Fruit fly (Drosophila melanogaster): ENCODE data around the gene OXA1L.

OXA1L gene

DNA sequence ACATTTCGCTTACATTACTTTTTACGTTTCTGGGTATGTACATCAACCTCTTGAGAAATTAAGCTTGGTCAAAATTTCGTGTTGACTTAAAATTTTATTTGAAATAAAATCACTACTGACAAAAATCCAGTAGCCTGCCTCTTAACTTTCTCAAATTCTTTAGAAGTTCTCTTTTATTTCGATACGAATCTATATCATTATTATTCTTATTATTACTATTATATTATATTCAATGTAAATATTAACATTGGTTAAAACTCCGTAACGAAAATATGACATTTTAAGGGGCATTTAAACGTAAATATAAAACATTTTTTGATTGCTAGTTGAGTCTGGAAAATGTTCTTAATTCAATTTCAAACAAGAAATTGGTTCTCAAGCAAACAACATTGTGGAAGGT is at the start of gene OXA1L:
Gene OXA1L (minus strand): TSS at position 101 of the 400 bp plus-strand sequence.
- TF ChIP-seq Sin3A (optimal IDR thresholded peaks at IDR 0.05) = no peak
- no peak for TF ChIP-seq Myc (optimal IDR thresholded peaks at IDR 0.05)
- TF ChIP-seq insv (optimal IDR thresholded peaks at IDR 0.05) = no peak
- no peak for TF ChIP-seq psq (optimal IDR thresholded peaks at IDR 0.05)
- TF ChIP-seq ttk (optimal IDR thresholded peaks at IDR 0.05) = no peak
- TF ChIP-seq h (optimal IDR thresholded peaks at IDR 0.05) = no peak

DNA sequence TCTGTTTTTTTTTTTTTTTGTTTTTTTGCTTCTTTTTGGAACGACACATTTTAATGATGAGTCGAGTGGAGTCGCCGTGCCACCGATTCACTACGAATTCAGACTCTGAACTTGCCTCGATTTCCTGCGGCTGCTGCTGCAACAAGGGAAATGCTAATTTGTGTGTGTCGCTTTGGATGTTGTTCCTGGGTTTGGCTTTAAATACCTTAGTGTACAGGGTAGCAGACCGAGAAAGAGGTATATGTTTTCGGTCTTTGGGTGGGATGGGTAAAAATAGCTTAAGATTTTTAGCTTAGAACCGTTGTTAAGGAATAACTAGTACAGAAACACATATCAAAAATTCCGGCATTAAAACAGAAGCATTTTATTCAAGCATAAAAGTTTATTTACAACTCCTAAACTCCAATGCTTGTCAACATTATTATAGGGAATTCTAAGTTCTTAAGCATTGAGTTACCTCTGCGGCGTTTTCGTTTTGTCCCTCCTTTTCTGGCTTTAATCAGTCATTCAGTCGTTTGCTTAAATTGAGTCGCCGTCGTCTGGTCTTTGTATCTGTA is 48.8 kb upstream of the OXA1L start:
- TF ChIP-seq Sin3A (optimal IDR thresholded peaks at IDR 0.05) = no peak
- TF ChIP-seq h (optimal IDR thresholded peaks at IDR 0.05) = no peak
- TF ChIP-seq Myc (optimal IDR thresholded peaks at IDR 0.05) = no peak
- no peak for TF ChIP-seq psq (optimal IDR thresholded peaks at IDR 0.05)
- TF ChIP-seq insv (optimal IDR thresholded peaks at IDR 0.05) = no peak
- TF ChIP-seq ttk (optimal IDR thresholded peaks at IDR 0.05) = no peak

DNA sequence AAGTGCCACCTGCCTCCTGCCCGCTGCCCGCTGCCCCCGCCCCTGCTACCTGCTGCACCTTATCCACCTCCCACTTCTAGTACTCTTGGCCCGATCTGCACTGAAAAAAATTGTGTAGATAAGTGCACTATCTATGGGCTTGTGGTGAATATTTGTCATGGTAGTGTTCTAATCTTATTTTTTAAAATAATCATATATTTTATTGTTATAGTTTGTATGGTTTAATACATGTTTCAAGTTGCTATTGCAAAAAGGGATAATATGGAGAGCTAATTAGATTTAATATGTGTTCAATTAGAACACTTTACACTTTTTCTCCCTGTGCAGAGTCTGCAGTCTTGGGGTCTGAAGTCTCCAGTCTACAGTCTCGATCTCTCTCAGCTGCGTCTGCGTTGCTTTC is 45.2 kb upstream of the OXA1L start:
- TF ChIP-seq Sin3A (optimal IDR thresholded peaks at IDR 0.05) = no peak
- TF ChIP-seq insv (optimal IDR thresholded peaks at IDR 0.05) = no peak
- no peak for TF ChIP-seq psq (optimal IDR thresholded peaks at IDR 0.05)
- no peak for TF ChIP-seq Myc (optimal IDR thresholded peaks at IDR 0.05)
- no peak for TF ChIP-seq ttk (optimal IDR thresholded peaks at IDR 0.05)
- no peak for TF ChIP-seq h (optimal IDR thresholded peaks at IDR 0.05)

DNA sequence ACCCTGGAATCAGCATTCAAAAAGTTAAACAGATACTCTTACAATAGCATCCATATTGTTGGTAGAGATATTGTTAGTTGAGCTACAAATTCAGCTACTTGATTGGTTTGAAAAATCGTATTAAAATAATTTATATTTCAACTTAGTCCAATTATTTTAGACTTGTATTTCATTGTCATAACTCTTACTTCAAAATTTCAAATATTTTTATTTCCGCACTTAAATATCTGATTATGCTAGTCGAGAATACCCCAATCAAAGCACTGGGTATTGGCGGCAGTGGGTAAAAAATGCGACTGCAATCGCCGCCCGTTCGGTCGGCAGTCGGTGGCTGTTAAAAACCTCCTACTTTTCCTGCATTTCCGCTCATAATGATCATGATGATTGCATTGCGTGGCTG is 42.5 kb upstream of the OXA1L start:
- TF ChIP-seq Sin3A (optimal IDR thresholded peaks at IDR 0.05) (no peak), ttk (optimal IDR thresholded peaks at IDR 0.05) (no peak), psq (optimal IDR thresholded peaks at IDR 0.05) (no peak), h (optimal IDR thresholded peaks at IDR 0.05) (no peak), insv (optimal IDR thresholded peaks at IDR 0.05) (no peak), Myc (optimal IDR thresholded peaks at IDR 0.05) (no peak)

DNA sequence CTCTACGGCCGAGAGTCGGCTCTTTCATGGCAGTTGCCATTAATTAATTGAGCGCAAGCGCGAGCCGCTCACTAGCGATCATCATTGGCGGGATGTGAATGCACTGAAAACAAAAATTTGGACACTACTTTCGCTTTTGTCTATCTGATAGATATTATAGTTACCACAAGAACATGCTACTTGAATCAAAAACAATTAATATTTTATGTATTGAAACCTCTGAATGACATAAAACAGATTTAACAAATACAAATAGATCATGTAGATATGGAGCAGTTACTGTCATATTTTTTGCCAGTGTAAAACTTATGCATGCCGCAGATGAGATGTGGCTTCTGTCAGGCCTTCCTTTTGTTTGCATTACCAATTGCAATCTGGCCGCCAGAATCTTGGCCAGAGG is 41.7 kb upstream of the OXA1L start:
- no peak for TF ChIP-seq ttk (optimal IDR thresholded peaks at IDR 0.05)
- TF ChIP-seq psq (optimal IDR thresholded peaks at IDR 0.05) = no peak
- TF ChIP-seq h (optimal IDR thresholded peaks at IDR 0.05) = no peak
- no peak for TF ChIP-seq insv (optimal IDR thresholded peaks at IDR 0.05)
- no peak for TF ChIP-seq Sin3A (optimal IDR thresholded peaks at IDR 0.05)
- TF ChIP-seq Myc (optimal IDR thresholded peaks at IDR 0.05) = no peak

DNA sequence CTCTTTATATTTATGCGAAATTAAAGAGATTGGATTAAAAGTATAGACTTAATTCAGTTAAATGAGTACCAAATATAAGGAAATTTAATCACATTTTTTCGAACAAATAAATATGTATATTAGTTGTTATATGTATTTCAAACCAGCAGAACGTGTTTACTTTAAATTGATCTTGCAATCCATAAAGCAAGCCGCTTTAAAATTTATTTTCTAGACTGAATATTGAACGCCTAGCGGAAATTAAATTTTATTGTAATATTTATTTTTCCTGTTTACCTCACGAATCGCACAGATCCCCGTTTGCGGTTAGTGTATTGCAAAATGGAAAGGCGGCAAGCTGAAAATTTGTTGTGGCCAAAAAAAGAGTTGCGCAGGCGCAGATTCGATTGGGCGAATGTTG is 41.1 kb upstream of the OXA1L start:
- no peak for TF ChIP-seq psq (optimal IDR thresholded peaks at IDR 0.05)
- TF ChIP-seq h (optimal IDR thresholded peaks at IDR 0.05) = no peak
- TF ChIP-seq ttk (optimal IDR thresholded peaks at IDR 0.05) = no peak
- no peak for TF ChIP-seq Myc (optimal IDR thresholded peaks at IDR 0.05)
- no peak for TF ChIP-seq insv (optimal IDR thresholded peaks at IDR 0.05)
- TF ChIP-seq Sin3A (optimal IDR thresholded peaks at IDR 0.05) = no peak

DNA sequence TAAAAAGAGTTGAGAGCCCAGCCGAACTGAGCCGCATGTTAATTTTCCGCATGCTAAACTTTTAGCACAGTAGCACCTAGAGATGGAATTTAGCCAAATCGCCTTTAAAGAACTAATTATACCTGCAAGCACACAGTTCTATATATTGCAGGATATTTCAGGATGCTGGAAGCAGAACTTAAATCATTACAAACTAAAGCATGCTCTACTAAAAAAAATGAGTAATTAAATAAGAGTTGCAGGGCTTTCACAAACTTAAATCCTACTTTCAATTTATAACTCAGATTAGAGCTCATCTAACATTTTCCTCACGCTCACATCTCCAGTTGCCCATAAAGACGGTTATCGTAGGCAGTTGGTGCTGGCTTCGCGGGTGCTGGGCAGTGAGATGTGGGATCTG is 38.4 kb upstream of the OXA1L start:
- TF ChIP-seq h (optimal IDR thresholded peaks at IDR 0.05) = no peak

DNA sequence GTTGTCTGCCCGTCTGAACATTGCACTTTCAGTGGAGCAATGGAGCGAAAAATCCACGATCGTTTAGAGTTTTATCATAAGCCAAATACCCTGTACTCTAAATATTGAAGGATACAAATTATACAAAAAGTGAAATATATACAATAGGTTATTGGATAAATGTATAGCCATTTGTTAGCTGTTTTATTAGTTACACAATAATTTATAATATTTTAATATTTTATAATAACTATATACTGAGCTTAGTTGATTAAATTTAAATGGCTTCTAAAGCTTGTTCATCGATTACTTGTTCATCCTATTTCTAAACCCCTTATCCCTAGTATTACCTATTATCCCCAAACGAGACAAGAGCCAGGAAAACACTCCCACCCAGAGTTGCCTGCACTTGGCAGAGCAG is 36.7 kb upstream of the OXA1L start:
- TF ChIP-seq psq (optimal IDR thresholded peaks at IDR 0.05) (no peak), Myc (optimal IDR thresholded peaks at IDR 0.05) (no peak), insv (optimal IDR thresholded peaks at IDR 0.05) (no peak)

DNA sequence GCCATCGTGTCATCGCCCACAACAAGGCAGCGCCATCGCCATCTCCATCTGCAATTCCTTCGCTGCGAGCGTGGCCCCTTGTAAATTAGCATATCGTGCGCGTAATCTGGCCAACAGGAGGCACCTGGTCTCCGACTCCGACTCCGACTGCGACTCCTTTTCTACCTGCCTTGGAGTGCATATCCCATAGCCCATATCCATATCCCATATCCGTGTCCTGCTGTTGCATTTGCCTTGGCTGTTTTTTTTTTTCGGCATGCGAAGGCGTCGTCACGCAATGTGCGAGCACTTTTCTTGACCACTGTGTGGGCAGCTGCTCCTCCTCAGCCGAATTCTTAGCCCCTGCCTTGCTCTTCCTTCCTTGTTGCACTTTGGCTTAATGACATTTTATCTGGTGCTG is 32.2 kb upstream of the OXA1L start:
- no peak for TF ChIP-seq ttk (optimal IDR thresholded peaks at IDR 0.05)
- no peak for TF ChIP-seq psq (optimal IDR thresholded peaks at IDR 0.05)
- TF ChIP-seq h (optimal IDR thresholded peaks at IDR 0.05) = no peak
- TF ChIP-seq Myc (optimal IDR thresholded peaks at IDR 0.05) = no peak
- TF ChIP-seq Sin3A (optimal IDR thresholded peaks at IDR 0.05) = no peak

DNA sequence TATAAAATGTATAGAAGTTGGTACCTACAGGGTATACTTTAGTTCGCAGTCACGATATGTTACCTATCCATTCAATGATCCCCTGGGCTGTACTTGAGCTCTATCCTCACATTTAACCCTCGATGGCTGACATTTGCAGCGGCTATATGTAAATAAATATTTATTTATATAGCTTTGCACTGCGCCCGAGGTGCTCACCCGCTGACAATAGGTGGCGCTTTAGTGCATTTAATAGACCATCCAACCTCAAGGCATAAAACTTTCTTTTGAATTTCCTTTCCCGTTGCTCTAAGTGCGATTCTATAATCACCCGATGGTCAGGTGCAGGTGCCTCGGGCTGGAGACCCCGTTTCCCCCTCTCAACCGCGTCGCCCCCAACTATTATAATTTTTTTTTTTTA is 31.0 kb upstream of the OXA1L start:
- TF ChIP-seq insv (optimal IDR thresholded peaks at IDR 0.05) = no peak
- no peak for TF ChIP-seq h (optimal IDR thresholded peaks at IDR 0.05)
- no peak for TF ChIP-seq ttk (optimal IDR thresholded peaks at IDR 0.05)
- no peak for TF ChIP-seq psq (optimal IDR thresholded peaks at IDR 0.05)
- no peak for TF ChIP-seq Sin3A (optimal IDR thresholded peaks at IDR 0.05)
- no peak for TF ChIP-seq Myc (optimal IDR thresholded peaks at IDR 0.05)

DNA sequence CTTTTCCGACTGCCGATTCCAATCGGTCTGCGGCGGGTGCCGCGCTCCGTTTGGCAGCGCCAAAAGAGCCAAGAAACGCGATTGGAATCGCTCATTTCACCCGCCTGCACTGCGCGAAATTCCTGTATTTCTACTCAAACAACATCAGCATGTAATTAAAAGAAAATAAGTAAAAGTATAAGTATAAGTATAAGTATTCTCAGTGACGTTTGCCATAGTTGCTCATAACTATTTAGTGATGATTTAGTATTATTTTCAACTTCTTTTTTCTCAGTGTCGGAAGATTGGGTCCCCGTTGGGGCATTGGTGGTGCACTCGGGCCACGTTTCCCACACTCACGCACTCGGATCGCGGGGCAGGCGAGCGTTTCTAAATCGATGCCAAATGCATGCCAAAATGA is 26.9 kb upstream of the OXA1L start:
- TF ChIP-seq psq (optimal IDR thresholded peaks at IDR 0.05) (no peak), h (optimal IDR thresholded peaks at IDR 0.05) (no peak), insv (optimal IDR thresholded peaks at IDR 0.05) (no peak), ttk (optimal IDR thresholded peaks at IDR 0.05) (no peak), Sin3A (optimal IDR thresholded peaks at IDR 0.05) (no peak), Myc (optimal IDR thresholded peaks at IDR 0.05) (no peak)

DNA sequence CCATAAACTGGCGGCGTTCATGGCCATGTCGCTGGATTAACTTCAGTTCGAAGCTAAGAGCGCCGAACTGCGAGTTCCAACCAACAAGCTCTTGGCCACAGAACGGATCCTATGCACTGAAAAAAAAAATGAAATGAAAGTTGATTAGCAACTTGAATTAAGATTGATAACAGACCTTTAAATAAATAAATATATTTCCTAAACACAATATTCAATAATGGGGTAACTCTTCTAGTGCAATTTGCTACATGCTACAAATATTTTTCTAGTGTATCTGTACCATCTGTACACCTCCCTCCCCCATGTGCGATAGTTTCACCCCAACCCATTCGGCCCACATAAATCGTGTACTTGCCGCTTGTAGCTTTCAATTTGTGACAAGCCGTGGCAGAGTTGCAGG is 23.3 kb upstream of the OXA1L start:
- TF ChIP-seq h (optimal IDR thresholded peaks at IDR 0.05) (no peak), insv (optimal IDR thresholded peaks at IDR 0.05) (no peak), ttk (optimal IDR thresholded peaks at IDR 0.05) (no peak), psq (optimal IDR thresholded peaks at IDR 0.05) (no peak), Myc (optimal IDR thresholded peaks at IDR 0.05) (no peak)

DNA sequence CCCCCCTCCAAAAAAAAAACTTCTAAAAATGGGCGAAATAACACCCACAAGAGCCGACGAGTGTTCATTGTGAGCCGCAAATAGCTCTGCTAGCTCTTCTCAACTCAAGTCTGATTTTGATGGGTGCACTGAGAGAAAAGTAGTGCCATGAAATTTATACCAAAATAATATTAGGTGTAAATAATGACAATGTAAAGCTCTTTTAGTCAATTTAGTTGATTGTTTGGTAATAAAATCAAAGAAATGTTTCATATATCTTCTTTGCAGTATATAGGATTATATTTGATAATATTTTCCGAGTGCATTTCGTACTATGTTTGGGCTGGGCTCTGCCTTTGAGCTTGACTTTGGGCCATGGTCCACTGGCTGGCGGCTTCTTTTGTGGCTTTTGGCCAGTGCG is 18.5 kb upstream of the OXA1L start:
- TF ChIP-seq ttk (optimal IDR thresholded peaks at IDR 0.05) = no peak

DNA sequence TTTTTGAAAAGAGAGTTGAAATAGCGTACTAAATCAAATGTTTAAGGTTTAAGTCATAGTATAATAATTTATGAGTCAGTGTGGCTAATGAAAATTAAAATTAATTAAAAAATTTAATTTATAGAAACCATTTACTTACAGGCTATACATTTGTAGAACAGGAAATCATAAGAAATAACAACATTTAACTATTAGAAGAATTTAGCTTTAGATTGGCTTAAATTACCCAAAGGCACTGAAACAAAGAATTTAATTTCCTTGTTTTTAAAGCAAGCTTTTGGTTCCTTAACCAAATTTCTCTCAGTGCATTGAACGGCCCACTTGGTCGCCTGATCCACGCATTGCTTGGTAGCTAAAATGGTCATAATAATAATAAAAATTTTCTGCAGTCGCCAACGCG is 17.2 kb upstream of the OXA1L start:
- no peak for TF ChIP-seq ttk (optimal IDR thresholded peaks at IDR 0.05)
- TF ChIP-seq insv (optimal IDR thresholded peaks at IDR 0.05) = no peak
- TF ChIP-seq psq (optimal IDR thresholded peaks at IDR 0.05) = no peak
- TF ChIP-seq Sin3A (optimal IDR thresholded peaks at IDR 0.05) = no peak
- no peak for TF ChIP-seq h (optimal IDR thresholded peaks at IDR 0.05)
- no peak for TF ChIP-seq Myc (optimal IDR thresholded peaks at IDR 0.05)

All from Kc167 (cell line).